Worm (Caenorhabditis elegans) whole organism, late embryonic: ENCODE measurements around the gene sax-7.

Source experiments
- F13H6.1 ChIP-seq: sonication (generic microtip); optimal IDR thresholded peaks from 2 replicates; lab custom pipeline; 2016; ENCODE audit warnings: missing genetic modification characterization, missing compliant biosample characterization
- T23F11.4 ChIP-seq: fragments of 200-800 bp; sonication (Bioruptor generic); optimal IDR thresholded peaks from 2 replicates; lab custom pipeline; 2018; ENCODE audit warnings: mild to moderate bottlenecking, missing genetic modification characterization, missing compliant biosample characterization
- ahr-1 ChIP-seq: sonication (generic microtip); optimal IDR thresholded peaks from 2 replicates; lab custom pipeline; 2016; ENCODE audit warnings: missing genetic modification characterization, missing compliant biosample characterization
- ama-1 ChIP-seq: fragments of 150-350 bp; optimal IDR thresholded peaks from 2 replicates; lab custom pipeline; 2014
- ceh-18 ChIP-seq: sonication (generic microtip); optimal IDR thresholded peaks from 2 replicates; lab custom pipeline; 2016; ENCODE audit warnings: missing genetic modification characterization, missing compliant biosample characterization
- ceh-22 ChIP-seq: sonication (generic microtip); optimal IDR thresholded peaks from 2 replicates; lab custom pipeline; 2017; ENCODE audit warnings: missing biosample characterization, missing genetic modification characterization
- ceh-24 ChIP-seq: sonication (generic microtip); optimal IDR thresholded peaks from 2 replicates; lab custom pipeline; 2016; ENCODE audit warnings: mild to moderate bottlenecking, missing genetic modification characterization, missing compliant biosample characterization
- ceh-30 ChIP-seq: fragments of 150-350 bp; optimal IDR thresholded peaks from 2 replicates; lab custom pipeline; 2014; ENCODE audit warnings: missing biosample characterization, missing genetic modification characterization
- ceh-45 ChIP-seq: fragments of 200-800 bp; sonication (Bioruptor generic); IDR thresholded peaks from 2 replicates; pipeline ENCODE4 v1.3.6; 2022; ENCODE audit warnings: missing genetic modification reagents, missing genetic modification characterization, missing compliant biosample characterization
- ceh-9 ChIP-seq: sonication (generic microtip); optimal IDR thresholded peaks from 2 replicates; lab custom pipeline; 2016; ENCODE audit warnings: mild to moderate bottlenecking, missing genetic modification characterization, inconsistent platforms, missing compliant biosample characterization
- che-1 ChIP-seq: sonication (generic microtip); optimal IDR thresholded peaks from 2 replicates; lab custom pipeline; 2016; ENCODE audit warnings: mild to moderate bottlenecking, missing genetic modification characterization, missing compliant biosample characterization
- dve-1 ChIP-seq: sonication (generic microtip); optimal IDR thresholded peaks from 2 replicates; lab custom pipeline; 2017; ENCODE audit warnings: antibody characterized with exemption, mild to moderate bottlenecking, missing genetic modification characterization, missing compliant biosample characterization
- elt-4 ChIP-seq: sonication (generic microtip); optimal IDR thresholded peaks from 2 replicates; lab custom pipeline; 2016; ENCODE audit warnings: missing genetic modification characterization, missing compliant biosample characterization
- fkh-10 ChIP-seq: fragments of 150-350 bp; optimal IDR thresholded peaks from 2 replicates; lab custom pipeline; 2014; ENCODE audit warnings: missing biosample characterization, missing genetic modification reagents, missing genetic modification characterization
- fkh-6 ChIP-seq: sonication (generic microtip); optimal IDR thresholded peaks from 2 replicates; lab custom pipeline; 2016; ENCODE audit warnings: missing genetic modification characterization, missing compliant biosample characterization
- gmeb-2 ChIP-seq: sonication (generic microtip); optimal IDR thresholded peaks from 2 replicates; lab custom pipeline; 2016; ENCODE audit warnings: missing genetic modification characterization, inconsistent platforms, missing compliant biosample characterization
- hlh-8 ChIP-seq: sonication (generic microtip); optimal IDR thresholded peaks from 2 replicates; lab custom pipeline; 2016; ENCODE audit warnings: missing genotype, missing genetic modification characterization, missing compliant biosample characterization
- lim-6 ChIP-seq: sonication (generic microtip); optimal IDR thresholded peaks from 2 replicates; lab custom pipeline; 2016; ENCODE audit warnings: missing genetic modification characterization, missing compliant biosample characterization
- madf-2 ChIP-seq: sonication (generic microtip); optimal IDR thresholded peaks from 2 replicates; lab custom pipeline; 2017; ENCODE audit warnings: missing genetic modification characterization, missing compliant biosample characterization
- mec-3 ChIP-seq: sonication (generic microtip); optimal IDR thresholded peaks from 2 replicates; lab custom pipeline; 2016; ENCODE audit warnings: borderline replicate concordance, missing genetic modification characterization, missing compliant biosample characterization
- nfya-1 ChIP-seq: sonication (generic microtip); optimal IDR thresholded peaks from 2 replicates; lab custom pipeline; 2017; ENCODE audit warnings: missing genetic modification characterization, mild to moderate bottlenecking, missing compliant biosample characterization, antibody characterized with exemption, moderate library complexity
- nhr-11 ChIP-seq: fragments of 150-350 bp; optimal IDR thresholded peaks from 2 replicates; lab custom pipeline; 2014; ENCODE audit warnings: missing biosample characterization, missing genetic modification characterization
- nhr-232 ChIP-seq: sonication (generic microtip); optimal IDR thresholded peaks from 2 replicates; lab custom pipeline; 2016; ENCODE audit warnings: missing genetic modification characterization, missing compliant biosample characterization
- pag-3 ChIP-seq: sonication (generic microtip); optimal IDR thresholded peaks from 2 replicates; lab custom pipeline; 2016; ENCODE audit warnings: missing compliant biosample characterization, missing genetic modification characterization, borderline replicate concordance
- pat-9 ChIP-seq: fragments of 200-800 bp; sonication (Bioruptor generic); optimal IDR thresholded peaks from 2 replicates; lab custom pipeline; 2018; ENCODE audit warnings: mild to moderate bottlenecking, missing genetic modification characterization, moderate library complexity, missing compliant biosample characterization
- pax-1 ChIP-seq: fragments of 150-350 bp; optimal IDR thresholded peaks from 2 replicates; lab custom pipeline; 2014; ENCODE audit warnings: missing biosample characterization, missing genetic modification characterization
- pha-4 ChIP-seq: fragments of 150-350 bp; optimal IDR thresholded peaks from 2 replicates; lab custom pipeline; 2018; ENCODE audit warnings: missing biosample characterization, missing genetic modification reagents, missing genetic modification characterization
- pqm-1 ChIP-seq: sonication (generic microtip); optimal IDR thresholded peaks from 2 replicates; lab custom pipeline; 2016; ENCODE audit warnings: missing genetic modification characterization, missing compliant biosample characterization
- rnt-1 ChIP-seq: sonication (generic microtip); optimal IDR thresholded peaks from 2 replicates; lab custom pipeline; 2016; ENCODE audit warnings: missing genetic modification characterization, missing compliant biosample characterization
- sox-2 ChIP-seq: fragments of 200-800 bp; sonication (Bioruptor generic); IDR thresholded peaks from 2 replicates; pipeline ENCODE4 v1.3.6; 2022; ENCODE audit warnings: missing genetic modification reagents, missing genetic modification characterization, missing compliant biosample characterization
- sox-4 ChIP-seq: sonication (generic microtip); optimal IDR thresholded peaks from 2 replicates; lab custom pipeline; 2017; ENCODE audit warnings: mild to moderate bottlenecking, missing genetic modification characterization, inconsistent platforms, missing compliant biosample characterization
- tbx-7 ChIP-seq: sonication (generic microtip); optimal IDR thresholded peaks from 2 replicates; lab custom pipeline; 2016; ENCODE audit warnings: missing genotype, missing genetic modification characterization, missing compliant biosample characterization
- unc-42 ChIP-seq: sonication (generic microtip); optimal IDR thresholded peaks from 2 replicates; lab custom pipeline; 2016; ENCODE audit warnings: missing genotype, missing genetic modification characterization, missing compliant biosample characterization
- unc-86 ChIP-seq: sonication (generic microtip); optimal IDR thresholded peaks from 2 replicates; lab custom pipeline; 2016; ENCODE audit warnings: missing genetic modification characterization, missing compliant biosample characterization
- zip-5 ChIP-seq: sonication (generic microtip); optimal IDR thresholded peaks from 2 replicates; lab custom pipeline; 2016; ENCODE audit warnings: missing genetic modification characterization, missing compliant biosample characterization

Gene sax-7

ce11 chrIV:8080166-8080565 lies 17.7 kb downstream of the sax-7 start:
- no peak for TF ChIP-seq zip-5 (tag; lab: Kevin White, UChicago)
- TF ChIP-seq elt-4: peak; percentile 13

- TF ChIP-seq ceh-24 (tag; lab: Kevin White, UChicago) (no peak), unc-42 (peak; percentile 62)
Observed at ce11 chrIV:8080782-8081181, 18.3 kb downstream of the sax-7 start.

ce11 chrIV:8086552-8086951 lies 24.1 kb downstream of the sax-7 start, which contains the start of gene nsy-7:
nsy-7 (minus strand) TSS chrIV:8086652.
- no peak for TF ChIP-seq hlh-8
- TF ChIP-seq pax-1 (tag; lab: Kevin White, UChicago): no peak
- no peak for TF ChIP-seq ceh-45 (GFP tag; lab: Robert Waterston, UW)
- TF ChIP-seq ahr-1 (tag; lab: Kevin White, UChicago): no peak
- TF ChIP-seq pag-3 (tag; lab: Kevin White, UChicago): no peak
- no peak for TF ChIP-seq che-1 (tag; lab: Kevin White, UChicago)
- TF ChIP-seq gmeb-2 (tag; lab: Kevin White, UChicago): no peak
- TF ChIP-seq sox-4 (tag; lab: Kevin White, UChicago): no peak
- no peak for TF ChIP-seq pqm-1 (tag; lab: Kevin White, UChicago)
- TF ChIP-seq lim-6 (tag; lab: Kevin White, UChicago): no peak
- TF ChIP-seq rnt-1 (tag; lab: Kevin White, UChicago): no peak
- TF ChIP-seq ceh-24 (tag; lab: Kevin White, UChicago): no peak
- no peak for TF ChIP-seq tbx-7 (tag; lab: Kevin White, UChicago)
- no peak for TF ChIP-seq pha-4
- TF ChIP-seq sox-2: no peak
- TF ChIP-seq nhr-11: no peak
- TF ChIP-seq nfya-1 (tag; lab: Kevin White, UChicago): no peak
- no peak for TF ChIP-seq elt-4
- TF ChIP-seq zip-5 (tag; lab: Kevin White, UChicago): no peak
- no peak for TF ChIP-seq madf-2

- TF ChIP-seq ceh-9 (tag; lab: Kevin White, UChicago): no peak
- no peak for TF ChIP-seq gmeb-2 (tag; lab: Kevin White, UChicago)
- no peak for TF ChIP-seq F13H6.1
- no peak for TF ChIP-seq fkh-10 (GFP tag; lab: Kevin White, UChicago)
- TF ChIP-seq pat-9 (tag; lab: Kevin White, UChicago): no peak
- no peak for TF ChIP-seq unc-86 (tag; lab: Kevin White, UChicago)
- TF ChIP-seq sox-4 (tag; lab: Kevin White, UChicago): no peak
- no peak for TF ChIP-seq ceh-22 (tag; lab: Kevin White, UChicago)
- no peak for TF ChIP-seq ama-1 (lab: Kevin White, UChicago)
- no peak for TF ChIP-seq fkh-6 (tag; lab: Kevin White, UChicago)
- no peak for TF ChIP-seq nhr-232
- no peak for TF ChIP-seq pha-4
- no peak for TF ChIP-seq pax-1 (tag; lab: Kevin White, UChicago)
- no peak for TF ChIP-seq ceh-30 (tag; lab: Kevin White, UChicago)
- no peak for TF ChIP-seq mec-3 (tag; lab: Kevin White, UChicago)
- no peak for TF ChIP-seq ceh-18 (tag; lab: Kevin White, UChicago)
- no peak for TF ChIP-seq dve-1 (tag; lab: Kevin White, UChicago)
- no peak for TF ChIP-seq T23F11.4 (GFP tag; lab: Kevin White, UChicago)
Observed at ce11 chrIV:8091539-8091938, 29.1 kb downstream of the sax-7 start.

- TF ChIP-seq unc-42 (peak; percentile 7), tbx-7 (tag; lab: Kevin White, UChicago) (no peak)
Observed at ce11 chrIV:8096375-8096774, 33.9 kb downstream of the sax-7 start.
